Worm (Caenorhabditis elegans): ENCODE results near the gene Y57G11C.51.

ce11 chrIV:14767693-14768251 lies 6.6 kb downstream of the Y57G11C.51 start, which contains the start of the genes mrps-7 and Y57G11C.3:
- TF ChIP-seq attf-5 (GFP tag; optimal IDR thresholded peaks at IDR 0.05): peak; percentile 79
- TF ChIP-seq die-1 (tag; optimal IDR thresholded peaks at IDR 0.05): no peak
- no peak for TF ChIP-seq T07F8.4 (tag; optimal IDR thresholded peaks at IDR 0.05)
- TF ChIP-seq snpc-4 (GFP tag; optimal IDR thresholded peaks at IDR 0.05): peak; percentile 83
- TF ChIP-seq snpc-4 (tag; optimal IDR thresholded peaks at IDR 0.05): peak; percentile 73 to 93 (median 86)
- no peak for TF ChIP-seq let-526 (GFP tag; IDR thresholded peaks at IDR 0.05)
- TF ChIP-seq ama-1 (optimal IDR thresholded peaks at IDR 0.05): peak; percentile 27
- TF ChIP-seq ama-1 (GFP tag; optimal IDR thresholded peaks at IDR 0.05): no peak
- TF ChIP-seq lsl-1 (GFP tag; optimal IDR thresholded peaks at IDR 0.05): peak; percentile 45
- TF ChIP-seq attf-3 (GFP tag; conservative IDR thresholded peaks at IDR 0.05): peak; percentile 100
- TF ChIP-seq tbp1 (GFP tag; optimal IDR thresholded peaks at IDR 0.05): peak; percentile 72
- TF ChIP-seq F57C9.4 (tag; optimal IDR thresholded peaks at IDR 0.05): no peak

All from whole organism, young adult.